Fruit fly (Drosophila melanogaster) S2 (cell line): ENCODE results near the gene goe.

Experiments used
- CG8478 ChIP-seq: fragments of >200 bp; optimal IDR thresholded peaks from 2 replicates; lab custom pipeline; 2018
- CTCF ChIP-seq, 2 experiments: fragments of >200 bp; optimal IDR thresholded peaks; 2 replicates each; lab custom pipeline; 2018

Gene goe

DNA sequence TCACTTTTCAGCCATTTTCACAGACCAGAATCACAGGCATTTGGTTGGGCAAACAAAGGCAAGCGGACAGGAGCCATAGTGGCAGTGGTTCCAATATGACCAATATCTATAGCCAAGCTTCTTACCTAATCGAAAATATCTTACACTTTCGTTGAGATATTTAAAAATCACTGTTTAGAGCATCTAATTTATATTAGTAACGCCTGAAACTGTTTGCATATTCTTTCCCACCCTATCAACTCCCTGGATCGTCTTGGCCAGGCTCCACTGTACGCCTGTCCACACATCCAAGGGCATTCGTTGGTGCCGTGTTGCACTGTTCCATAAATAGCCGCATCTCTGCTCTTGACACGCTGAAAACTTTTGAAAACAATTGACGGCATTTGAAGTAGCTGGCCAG is 61.2 kb downstream of the goe start:
- no peak for TF ChIP-seq CTCF (optimal IDR thresholded peaks at IDR 0.05; lab: Kevin White, UChicago)
- TF ChIP-seq CG8478 = no peak

DNA sequence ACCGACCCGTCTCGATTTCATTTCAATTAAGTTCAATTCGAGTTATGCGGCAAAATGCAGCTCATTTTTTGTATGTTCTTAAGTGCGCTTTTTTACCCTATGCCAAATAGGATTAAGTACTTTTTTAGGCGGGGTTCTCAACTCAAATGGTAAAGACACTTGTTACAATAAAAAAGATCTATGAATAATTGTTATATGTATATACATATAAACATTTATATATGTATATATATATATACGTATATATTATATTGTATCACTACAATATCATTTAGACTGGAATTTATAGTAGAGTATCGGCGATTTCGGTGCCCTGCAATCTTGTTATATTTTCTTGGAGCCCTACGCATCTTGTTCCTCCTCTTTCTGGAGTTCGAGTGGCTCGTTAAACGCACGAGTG is 61.7 kb downstream of the goe start:
- TF ChIP-seq CTCF (optimal IDR thresholded peaks at IDR 0.05; lab: Kevin White, UChicago) (no peak), CG8478 (no peak)

DNA sequence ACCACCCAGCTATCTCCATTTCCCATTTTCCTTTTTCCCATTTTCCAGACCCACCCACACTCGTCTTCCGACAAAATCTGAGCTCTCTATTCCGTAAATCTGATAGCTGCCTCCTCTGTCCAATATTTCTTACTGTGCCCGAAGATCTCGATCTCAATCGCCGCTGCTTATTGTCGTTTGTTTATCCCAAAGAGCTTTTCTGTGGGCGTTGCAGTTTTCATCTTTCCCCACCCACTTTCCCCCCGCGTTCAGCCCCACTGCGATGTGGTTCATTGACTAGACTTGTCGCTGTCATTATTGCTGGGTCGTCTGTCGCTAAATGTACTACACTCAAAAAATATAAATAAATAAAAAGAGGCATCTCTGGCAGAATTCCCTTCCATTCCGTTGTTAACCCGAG is 62.4 kb downstream of the goe start:
- TF ChIP-seq CTCF (optimal IDR thresholded peaks at IDR 0.05; lab: Kevin White, UChicago) = no peak
- TF ChIP-seq CG8478 = no peak

DNA sequence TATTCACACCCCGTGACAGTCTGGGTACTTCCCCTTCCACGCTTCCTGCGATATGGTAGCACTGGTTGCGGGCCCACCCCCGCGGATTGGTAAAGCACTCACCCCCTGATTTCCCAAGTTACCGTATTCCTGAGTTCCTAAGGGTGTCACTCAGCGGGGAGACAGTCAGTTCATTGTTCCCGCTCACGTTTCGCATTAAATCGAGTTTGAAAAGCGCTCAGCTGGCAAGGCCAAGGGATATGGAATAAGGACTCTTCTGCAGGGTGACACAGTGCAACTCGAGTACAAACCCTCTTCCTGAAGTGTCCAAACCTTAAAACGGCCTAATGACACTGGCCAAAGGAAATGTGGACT is 63.6 kb downstream of the goe start:
- TF ChIP-seq CG8478 (no peak), CTCF (optimal IDR thresholded peaks at IDR 0.05; lab: Kevin White, UChicago) (no peak)

DNA sequence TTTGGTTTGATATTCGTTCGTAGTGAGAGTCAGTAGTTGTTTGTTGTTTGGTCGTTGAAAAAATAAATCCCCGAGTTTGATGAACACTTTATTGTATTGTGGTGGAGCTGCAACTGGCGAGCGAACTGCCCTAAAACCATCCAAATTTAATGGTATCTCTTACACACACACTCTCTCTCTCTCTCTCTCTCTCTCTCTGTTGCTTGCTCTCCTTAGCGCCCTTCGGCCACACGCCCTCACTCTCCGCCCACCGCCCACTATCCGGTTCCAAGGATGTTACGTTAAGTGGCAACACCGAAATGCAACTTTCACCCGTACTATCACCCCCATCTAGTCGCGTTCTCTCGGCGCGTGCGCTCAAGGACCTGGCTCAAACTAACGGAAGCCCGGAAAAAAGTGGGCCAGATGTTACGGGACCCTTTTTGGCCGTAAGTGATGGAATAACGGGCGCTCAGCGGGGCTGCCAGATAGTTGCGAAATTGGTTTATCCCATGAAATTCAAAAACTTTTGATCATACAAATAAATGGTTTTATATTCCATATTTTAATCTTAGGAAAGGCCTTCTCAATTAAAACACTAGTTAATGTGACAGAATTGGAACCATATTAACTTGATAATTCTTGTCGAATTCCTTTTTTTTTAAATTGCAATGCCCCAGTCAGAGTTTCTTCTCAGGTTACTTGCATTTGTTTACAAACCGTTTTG is 64.2 kb downstream of the goe start:
- TF ChIP-seq CTCF (optimal IDR thresholded peaks at IDR 0.05; lab: Kevin White, UChicago) = no peak
- TF ChIP-seq CG8478 = no peak

DNA sequence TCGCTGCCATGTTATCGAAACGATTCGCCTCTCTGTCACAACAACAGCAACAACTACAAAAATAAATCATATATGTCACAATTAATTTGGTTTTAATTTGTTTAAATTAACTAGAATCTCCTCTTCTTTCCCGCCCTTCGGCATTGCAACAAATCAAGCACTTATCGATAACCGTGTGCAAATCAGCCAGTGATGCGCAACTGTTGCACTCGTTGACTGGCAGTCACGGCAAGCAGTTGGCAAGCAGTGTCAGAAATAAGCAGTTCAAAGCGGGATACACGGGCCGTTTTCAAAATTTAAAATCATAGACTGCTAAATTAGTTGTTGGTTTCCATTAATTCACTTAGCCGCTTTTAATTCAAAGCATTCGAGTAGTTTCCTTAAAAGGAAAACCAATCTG is 67.9 kb downstream of the goe start, which contains the start of gene Axs:
Axs (minus strand) TSS at position 131 of the 400 bp plus-strand sequence.
- TF ChIP-seq CTCF (optimal IDR thresholded peaks at IDR 0.05; lab: Kevin White, UChicago) (peak; percentile 31 to 49), CG8478 (no peak)

DNA sequence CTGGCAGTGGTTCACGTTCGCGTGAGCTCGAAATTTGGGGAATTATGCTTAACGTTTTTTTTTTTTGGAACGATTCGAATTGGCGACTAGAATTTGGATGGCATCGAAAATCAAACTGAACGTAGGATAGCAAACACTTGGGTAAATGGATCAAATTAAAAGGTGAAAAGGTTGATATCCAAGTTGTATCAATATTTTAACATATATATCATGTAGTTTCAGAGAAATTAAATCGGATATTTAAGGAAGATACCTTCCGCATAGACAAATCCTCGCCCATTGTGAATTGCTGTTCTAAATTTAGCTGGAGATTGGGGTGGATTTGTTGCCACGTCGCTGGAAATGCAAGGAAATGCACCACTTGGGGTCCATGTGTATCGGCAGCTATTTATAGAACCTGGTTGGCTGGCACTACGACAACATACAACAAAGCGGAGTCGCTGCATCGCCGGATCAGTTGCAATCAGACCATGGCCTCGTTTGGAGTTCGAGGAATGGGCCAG is 72.8 kb downstream of the goe start, which contains the start of the genes CG13010 and sing:
CG13010 (minus strand) TSS at position 101 of the 503 bp plus-strand sequence.
sing (plus strand) TSS at position 453 of the 503 bp plus-strand sequence.
- no peak for TF ChIP-seq CTCF (optimal IDR thresholded peaks at IDR 0.05; lab: Kevin White, UChicago)
- no peak for TF ChIP-seq CG8478
